Worm (Caenorhabditis elegans): Measurements from ENCODE around the gene R144.3.

R144.3 gene

ce11 chrIII:5017550-5017949 is 4.2 kb upstream of the R144.3 start, which contains the start of gene larp-1:
larp-1 (minus strand) TSS chrIII:5017650.
- TF ChIP-seq B0310.2 (tag; optimal IDR thresholded peaks at IDR 0.05) (no peak), ceh-13 (GFP tag; optimal IDR thresholded peaks at IDR 0.05) (no peak), ets-7 (tag; optimal IDR thresholded peaks at IDR 0.05) (no peak), hnd-1 (tag; optimal IDR thresholded peaks at IDR 0.05) (no peak), scrt-1 (GFP tag; IDR thresholded peaks at IDR 0.05) (no peak), ama-1 (optimal IDR thresholded peaks at IDR 0.05) (no peak), hmbx-1 (tag; optimal IDR thresholded peaks at IDR 0.05) (no peak), F13C5.2 (tag; optimal IDR thresholded peaks at IDR 0.05) (no peak), tbx-37 (GFP tag; conservative IDR thresholded peaks at IDR 0.05) (no peak), tbx-11 (GFP tag; IDR thresholded peaks at IDR 0.05) (no peak)

DNA sequence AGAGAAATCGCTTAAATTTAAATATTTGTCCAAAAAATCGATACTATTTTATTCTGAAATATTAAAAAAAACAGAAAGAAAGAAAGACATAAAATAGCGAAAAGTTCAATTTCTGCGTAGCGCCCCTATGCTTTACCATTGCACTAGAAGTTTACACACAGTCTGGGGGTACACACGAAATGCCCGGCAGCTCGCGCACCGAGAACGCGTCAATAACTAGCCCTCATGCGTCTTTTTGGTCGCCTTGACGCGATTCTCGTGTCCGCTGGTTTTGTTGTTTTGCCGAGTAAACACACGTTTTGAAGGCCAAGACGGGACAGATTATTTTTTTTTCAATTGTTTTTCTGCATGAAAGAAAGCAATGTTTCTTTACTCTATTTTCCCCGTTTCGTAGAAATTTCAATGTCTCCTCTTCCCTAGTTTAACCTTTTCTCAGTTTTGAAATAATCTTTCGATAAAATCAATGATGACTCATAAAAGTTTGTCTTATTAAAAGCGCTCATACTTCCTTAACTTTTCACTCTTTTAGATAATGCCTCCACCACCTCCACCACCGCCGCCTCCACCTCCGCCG is 3.6 kb upstream of the R144.3 start, which contains the start of gene wip-1:
Gene wip-1 (plus strand): TSS at position 524 of the 574 bp plus-strand sequence.
- TF ChIP-seq tra-4 (tag; optimal IDR thresholded peaks at IDR 0.05) (peak; percentile 65), sea-1 (GFP tag; conservative IDR thresholded peaks at IDR 0.05) (0 out of 2 replicates have a peak, but pooled peaks have one; percentile 35), tbx-37 (GFP tag; conservative IDR thresholded peaks at IDR 0.05) (peak; percentile 67; the same call in 1 of the 2 replicates), hmbx-1 (tag; optimal IDR thresholded peaks at IDR 0.05) (no peak), scrt-1 (GFP tag; IDR thresholded peaks at IDR 0.05) (peak; percentile 65), ets-7 (tag; optimal IDR thresholded peaks at IDR 0.05) (peak; percentile 44), tbx-11 (GFP tag; IDR thresholded peaks at IDR 0.05) (peak; percentile 67), B0310.2 (tag; optimal IDR thresholded peaks at IDR 0.05) (no peak), hmg-4 (GFP tag; optimal IDR thresholded peaks at IDR 0.05) (peak; percentile 95), flt-1 (GFP tag; IDR thresholded peaks at IDR 0.05) (peak; percentile 75), hnd-1 (tag; optimal IDR thresholded peaks at IDR 0.05) (no peak), ceh-36 (tag; optimal IDR thresholded peaks at IDR 0.05) (no peak), aly-1 (tag; optimal IDR thresholded peaks at IDR 0.05) (peak; percentile 56), ama-1 (optimal IDR thresholded peaks at IDR 0.05) (no peak), pes-1 (GFP tag; IDR thresholded peaks at IDR 0.05) (peak; percentile 77), F13C5.2 (tag; optimal IDR thresholded peaks at IDR 0.05) (peak; percentile 93), ceh-13 (GFP tag; optimal IDR thresholded peaks at IDR 0.05) (peak; percentile 22)

- TF ChIP-seq ets-7 (tag; optimal IDR thresholded peaks at IDR 0.05): no peak
Observed at ce11 chrIII:5020924-5021323, 865 bp upstream of the R144.3 start, which contains the start of gene mdt-11. mdt-11 (plus strand) TSS chrIII:5021224.

DNA sequence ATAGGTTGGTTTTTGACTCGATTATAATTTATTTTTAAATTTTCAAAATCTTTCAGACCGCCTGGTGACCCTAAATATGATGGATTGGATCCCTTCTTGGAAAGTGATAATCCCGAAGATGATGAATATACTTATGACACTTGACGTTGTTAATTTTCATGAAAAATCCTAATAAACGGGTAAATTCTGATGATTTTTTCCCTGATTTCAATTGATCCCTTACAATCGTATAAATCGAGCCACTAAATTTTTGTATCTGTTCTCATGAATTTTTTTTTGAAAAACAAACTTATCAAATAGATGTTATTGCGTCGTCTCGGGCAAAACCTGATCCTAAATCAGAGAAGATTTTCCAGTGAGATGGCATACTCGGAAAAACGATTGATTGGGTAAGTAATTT is 1.2 kb downstream of the R144.3 start, which contains the start of gene R144.13:
Gene R144.13 (plus strand): TSS at position 301 of the 400 bp plus-strand sequence.
- TF ChIP-seq tbx-11 (GFP tag; IDR thresholded peaks at IDR 0.05) (no peak), hmg-4 (GFP tag; optimal IDR thresholded peaks at IDR 0.05) (no peak), ceh-13 (GFP tag; optimal IDR thresholded peaks at IDR 0.05) (no peak), scrt-1 (GFP tag; IDR thresholded peaks at IDR 0.05) (no peak), hmbx-1 (tag; optimal IDR thresholded peaks at IDR 0.05) (no peak), pes-1 (GFP tag; IDR thresholded peaks at IDR 0.05) (no peak)

DNA sequence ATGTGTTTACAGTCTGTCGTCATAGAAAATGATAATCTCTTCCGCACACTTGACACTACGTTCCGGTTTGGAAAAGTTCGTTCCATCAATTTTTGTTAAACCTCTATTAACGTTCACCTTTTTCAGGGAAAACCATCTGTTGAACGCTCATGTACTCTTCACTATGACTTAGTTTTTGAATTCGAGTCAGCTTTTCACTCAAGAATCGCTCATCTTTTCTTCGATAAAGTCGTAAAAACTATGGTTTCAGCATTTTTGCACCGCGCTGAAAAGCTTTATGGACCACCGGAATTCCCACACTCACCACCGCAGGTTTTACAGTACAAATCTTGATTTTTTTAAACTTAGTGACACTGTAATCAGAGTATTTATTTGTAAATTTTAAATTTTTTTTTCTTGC is 1.9 kb downstream of the R144.3 start:
- TF ChIP-seq ama-1 (optimal IDR thresholded peaks at IDR 0.05) (no peak), F13C5.2 (tag; optimal IDR thresholded peaks at IDR 0.05) (no peak), sea-1 (GFP tag; conservative IDR thresholded peaks at IDR 0.05) (no peak), tbx-37 (GFP tag; conservative IDR thresholded peaks at IDR 0.05) (no peak), hmg-4 (GFP tag; optimal IDR thresholded peaks at IDR 0.05) (no peak), ceh-13 (GFP tag; optimal IDR thresholded peaks at IDR 0.05) (no peak), hmbx-1 (tag; optimal IDR thresholded peaks at IDR 0.05) (no peak), ets-7 (tag; optimal IDR thresholded peaks at IDR 0.05) (no peak), pes-1 (GFP tag; IDR thresholded peaks at IDR 0.05) (no peak), ceh-36 (tag; optimal IDR thresholded peaks at IDR 0.05) (no peak), flt-1 (GFP tag; IDR thresholded peaks at IDR 0.05) (no peak), scrt-1 (GFP tag; IDR thresholded peaks at IDR 0.05) (no peak)

ce11 chrIII:5024393-5024964 is 2.7 kb downstream of the R144.3 start, which contains the start of gene pcf-11:
pcf-11 (plus strand) TSS chrIII:5024914.
- TF ChIP-seq ets-7 (tag; optimal IDR thresholded peaks at IDR 0.05): no peak
- peak; percentile 31 for TF ChIP-seq tra-4 (tag; optimal IDR thresholded peaks at IDR 0.05)
- no peak for TF ChIP-seq F13C5.2 (tag; optimal IDR thresholded peaks at IDR 0.05)
- TF ChIP-seq tbx-11 (GFP tag; IDR thresholded peaks at IDR 0.05): no peak

- TF ChIP-seq B0310.2 (tag; optimal IDR thresholded peaks at IDR 0.05) (no peak), ama-1 (optimal IDR thresholded peaks at IDR 0.05) (peak; percentile 62)
Observed at ce11 chrIII:5025136-5025629, 3.4 kb downstream of the R144.3 start.

DNA sequence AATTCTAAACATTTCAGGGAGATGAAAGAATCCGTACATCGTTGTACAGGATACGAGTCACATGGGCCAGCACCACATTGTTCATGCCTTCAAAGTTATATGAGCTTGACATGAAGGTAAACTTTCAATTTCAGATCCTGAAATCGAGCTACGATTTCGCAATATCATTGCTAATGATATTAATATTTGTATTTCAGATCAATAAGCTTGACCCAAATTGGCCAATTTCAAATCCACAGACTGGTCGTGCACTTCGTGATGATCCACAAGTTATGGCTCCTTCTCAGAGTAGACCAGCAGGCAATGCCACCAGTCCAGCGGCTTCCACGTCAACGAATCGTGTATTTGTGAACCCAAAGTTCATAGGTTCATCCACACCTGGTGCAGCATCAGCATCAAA is 4.6 kb downstream of the R144.3 start:
- no peak for TF ChIP-seq tra-4 (tag; optimal IDR thresholded peaks at IDR 0.05)
- no peak for TF ChIP-seq hnd-1 (tag; optimal IDR thresholded peaks at IDR 0.05)

- TF ChIP-seq scrt-1 (GFP tag; IDR thresholded peaks at IDR 0.05) (no peak), tra-4 (tag; optimal IDR thresholded peaks at IDR 0.05) (no peak), ceh-13 (GFP tag; optimal IDR thresholded peaks at IDR 0.05) (no peak), ets-7 (tag; optimal IDR thresholded peaks at IDR 0.05) (no peak), ama-1 (optimal IDR thresholded peaks at IDR 0.05) (peak; percentile 27), tbx-11 (GFP tag; IDR thresholded peaks at IDR 0.05) (no peak), aly-1 (tag; optimal IDR thresholded peaks at IDR 0.05) (no peak), F13C5.2 (tag; optimal IDR thresholded peaks at IDR 0.05) (no peak), sea-1 (GFP tag; conservative IDR thresholded peaks at IDR 0.05) (0 out of 2 replicates have a peak, but pooled peaks have one; percentile 16), pes-1 (GFP tag; IDR thresholded peaks at IDR 0.05) (no peak), hmbx-1 (tag; optimal IDR thresholded peaks at IDR 0.05) (no peak), ceh-36 (tag; optimal IDR thresholded peaks at IDR 0.05) (no peak), hmg-4 (GFP tag; optimal IDR thresholded peaks at IDR 0.05) (no peak), tbx-37 (GFP tag; conservative IDR thresholded peaks at IDR 0.05) (no peak), hnd-1 (tag; optimal IDR thresholded peaks at IDR 0.05) (no peak), B0310.2 (tag; optimal IDR thresholded peaks at IDR 0.05) (peak; percentile 32), flt-1 (GFP tag; IDR thresholded peaks at IDR 0.05) (no peak)
Observed at ce11 chrIII:5027219-5027618, 5.4 kb downstream of the R144.3 start.
